Worm (Caenorhabditis elegans): ENCODE measurements around the gene dib-1.

Gene dib-1

ce11 chrIV:2850586-2850985, 40.1 kb upstream of the dib-1 start, which contains the start of gene clec-85:
clec-85 (plus strand) TSS chrIV:2850886.
- TF ChIP-seq zip-4 (GFP tag; optimal IDR thresholded peaks at IDR 0.05), result no peak

- TF ChIP-seq ceh-88 (GFP tag; IDR thresholded peaks at IDR 0.05) (no peak), ceh-90 (tag; optimal IDR thresholded peaks at IDR 0.05) (no peak), ztf-4 (tag; optimal IDR thresholded peaks at IDR 0.05) (no peak), ceh-82 (tag; optimal IDR thresholded peaks at IDR 0.05) (no peak), efl-3 (GFP tag; optimal IDR thresholded peaks at IDR 0.05) (no peak), hpl-2 (GFP tag; optimal IDR thresholded peaks at IDR 0.05) (no peak), egl-13 (tag; optimal IDR thresholded peaks at IDR 0.05) (no peak), mdl-1 (tag; optimal IDR thresholded peaks at IDR 0.05) (no peak), mab-9 (GFP tag; IDR thresholded peaks at IDR 0.05) (no peak), grh-1 (GFP tag; IDR thresholded peaks at IDR 0.05) (no peak), unc-86 (tag; optimal IDR thresholded peaks at IDR 0.05) (no peak), nhr-90 (tag; optimal IDR thresholded peaks at IDR 0.05; ENCODE audit: poor library complexity) (no peak)
Observed at ce11 chrIV:2851625-2852024, 39.1 kb upstream of the dib-1 start.

DNA sequence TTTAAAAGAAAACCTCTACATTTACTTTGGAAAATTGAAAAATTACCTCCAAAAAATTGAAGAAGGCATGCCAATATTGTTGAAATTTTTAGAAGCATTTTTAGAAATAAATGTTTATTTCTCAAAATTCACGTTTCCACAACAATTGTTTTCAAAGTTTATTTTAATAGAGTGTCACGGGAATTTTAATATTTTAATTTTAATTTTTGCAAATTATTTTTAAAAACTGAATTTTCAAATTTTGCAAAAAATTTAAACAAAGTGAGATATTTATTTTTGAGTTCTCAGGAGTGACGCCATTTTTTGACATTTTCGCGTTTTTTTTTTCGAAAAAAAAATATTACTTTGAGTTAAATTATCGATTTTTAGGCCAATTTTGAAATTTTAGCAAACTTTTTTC, 37.5 kb upstream of the dib-1 start, which contains the start of gene Y54G2A.49:
Gene Y54G2A.49 (minus strand): TSS at position 101 of the 400 bp plus-strand sequence.
- no peak for TF ChIP-seq Y116A8C.19 (tag; optimal IDR thresholded peaks at IDR 0.05; ENCODE audit: borderline replicate concordance)
- no peak for TF ChIP-seq hpl-2 (GFP tag; optimal IDR thresholded peaks at IDR 0.05)
- no peak for TF ChIP-seq C34B4.2 (tag; optimal IDR thresholded peaks at IDR 0.05)
- no peak for TF ChIP-seq sup-37 (GFP tag; optimal IDR thresholded peaks at IDR 0.05)
- no peak for TF ChIP-seq lin-14 (GFP tag; optimal IDR thresholded peaks at IDR 0.05)

DNA sequence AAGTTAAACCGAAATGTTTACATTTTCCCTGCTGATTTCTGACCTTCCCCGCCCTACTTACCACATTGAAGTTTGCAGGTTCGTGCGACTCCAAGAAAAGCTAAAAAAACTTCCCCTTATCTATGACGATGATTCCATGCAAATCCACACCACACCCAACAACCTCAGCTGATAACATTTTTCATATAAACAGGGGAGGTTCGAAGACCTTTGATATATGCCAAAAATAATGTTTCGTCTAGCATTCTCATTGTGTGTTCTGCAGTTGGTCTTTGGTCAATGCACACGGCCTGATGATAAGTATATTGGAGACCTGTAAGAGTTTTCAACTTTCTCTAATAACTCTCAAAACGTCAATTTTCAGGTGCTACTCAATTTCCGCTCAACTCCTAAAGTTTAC, 36.5 kb upstream of the dib-1 start:
- no peak for TF ChIP-seq lir-3 (tag; optimal IDR thresholded peaks at IDR 0.05; ENCODE audit: poor library complexity)
- TF ChIP-seq efl-1 (optimal IDR thresholded peaks at IDR 0.05), result no peak
- TF ChIP-seq efl-1 (GFP tag; optimal IDR thresholded peaks at IDR 0.05 in 1 of 2), result peak in 1 of 2 experiments; percentile 62
- TF ChIP-seq elt-2 (tag; optimal IDR thresholded peaks at IDR 0.05), result peak; percentile 47

ce11 chrIV:2855056-2855752, 35.5 kb upstream of the dib-1 start:
- TF ChIP-seq elt-2 (tag; optimal IDR thresholded peaks at IDR 0.05), result peak; percentile 78
- TF ChIP-seq ceh-90 (tag; optimal IDR thresholded peaks at IDR 0.05), result no peak
- no peak for TF ChIP-seq nhr-19 (GFP tag; conservative IDR thresholded peaks at IDR 0.05)
- peak in 1 of 2 experiments; percentile 18 for TF ChIP-seq lin-35 (GFP tag; optimal IDR thresholded peaks at IDR 0.05)
- TF ChIP-seq ets-5 (GFP tag; IDR thresholded peaks at IDR 0.05), result no peak

- TF ChIP-seq isw-1 (GFP tag; IDR thresholded peaks at IDR 0.05) (no peak), ces-1 (GFP tag; optimal IDR thresholded peaks at IDR 0.05) (no peak), Y116A8C.19 (tag; optimal IDR thresholded peaks at IDR 0.05; ENCODE audit: borderline replicate concordance) (no peak), F16B12.6 (tag; optimal IDR thresholded peaks at IDR 0.05) (no peak), pag-3 (tag; optimal IDR thresholded peaks at IDR 0.05; ENCODE audit: borderline replicate concordance, insufficient read depth) (no peak), unc-86 (tag; optimal IDR thresholded peaks at IDR 0.05) (peak; percentile 35), lin-14 (GFP tag; optimal IDR thresholded peaks at IDR 0.05) (peak; percentile 37), lin-13 (GFP tag; optimal IDR thresholded peaks at IDR 0.05) (no peak), fkh-10 (GFP tag; optimal IDR thresholded peaks at IDR 0.05) (peak; percentile 33), nhr-28 (tag; optimal IDR thresholded peaks at IDR 0.05) (no peak), C34B4.2 (tag; optimal IDR thresholded peaks at IDR 0.05) (no peak)
Observed at ce11 chrIV:2858734-2859133, 31.9 kb upstream of the dib-1 start.
